Worm (Caenorhabditis elegans) whole organism, L3 larva: ENCODE results near the gene H20J04.7.

ENCODE experiments used
- mdl-1 ChIP-seq: fragments of 150-350 bp; optimal IDR thresholded peaks from 2 replicates; lab custom pipeline; 2014; ENCODE audit warnings: missing biosample characterization, missing genetic modification characterization
- nhr-11 ChIP-seq: fragments of 150-350 bp; optimal IDR thresholded peaks from 2 replicates; lab custom pipeline; 2014; ENCODE audit warnings: missing biosample characterization, missing genetic modification characterization
- unc-62 ChIP-seq: fragments of 150-350 bp; sonication (generic microtip); optimal IDR thresholded peaks from 4 replicates; lab custom pipeline; 2014; ENCODE audit warnings: missing biosample characterization, missing genetic modification reagents, missing genetic modification characterization

DNA sequence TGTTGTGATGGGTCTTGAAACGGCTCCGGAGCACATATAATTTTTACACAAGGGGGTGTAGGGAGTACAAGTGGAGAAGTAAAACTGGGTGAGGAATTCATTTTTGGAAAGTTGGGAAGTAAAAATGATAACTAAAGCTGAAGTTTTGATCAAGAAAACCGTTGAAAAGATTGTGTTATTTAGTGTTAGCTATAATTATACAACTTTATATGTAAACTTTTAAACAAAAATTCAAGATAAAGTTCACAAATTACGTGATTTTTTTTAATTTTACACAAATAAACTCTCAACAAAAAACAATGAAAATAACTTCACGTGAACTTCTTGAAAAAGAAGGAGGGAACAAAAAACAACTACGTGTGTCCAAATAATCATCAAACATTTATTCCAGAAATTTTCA is at the start of gene H20J04.7, which contains the start of gene H20J04.1:
- TF ChIP-seq nhr-11 (no peak), unc-62 (GFP tag; lab: Kevin White, UChicago) (no peak), mdl-1 (tag; lab: Kevin White, UChicago) (no peak)
